Fruit fly (Drosophila melanogaster) whole organism, embryonic: ENCODE measurements around the gene Iyd.

Experiments used
- Ada2b ChIP-seq: fragments of 200-800 bp; sonication (Bioruptor generic); IDR thresholded peaks from 2 replicates; pipeline ENCODE4 v1.3.6; 2022; ENCODE audit warnings: missing biosample characterization, missing genetic modification characterization
- Atf-2 ChIP-seq: fragments of 200-800 bp; sonication (Bioruptor generic); optimal IDR thresholded peaks from 2 replicates; lab custom pipeline; 2016; ENCODE audit warnings: missing biosample characterization, missing genetic modification characterization
- BtbVII ChIP-seq: fragments of 200-800 bp; sonication (Bioruptor generic); optimal IDR thresholded peaks from 3 replicates; lab custom pipeline; 2017; ENCODE audit warnings: missing biosample characterization, mild to moderate bottlenecking, missing genetic modification characterization
- CG10267 ChIP-seq: fragments of 200-800 bp; sonication (Bioruptor generic); optimal IDR thresholded peaks from 2 replicates; lab custom pipeline; 2018; ENCODE audit warnings: missing biosample characterization, mild to moderate bottlenecking, missing genetic modification characterization, moderate library complexity
- CG10979 ChIP-seq: fragments of 200-800 bp; sonication (Bioruptor generic); optimal IDR thresholded peaks from 2 replicates; lab custom pipeline; 2018; ENCODE audit warnings: missing biosample characterization, mild to moderate bottlenecking, missing genetic modification characterization, moderate library complexity
- CG14050 ChIP-seq: fragments of 200-800 bp; sonication (Bioruptor generic); IDR thresholded peaks from 3 replicates; pipeline ENCODE4 v1.3.6; 2022; ENCODE audit warnings: missing biosample characterization, missing genetic modification characterization
- CG17361 ChIP-seq: fragments of 200-800 bp; sonication (Bioruptor generic); IDR thresholded peaks from 3 replicates; pipeline ENCODE4 v1.3.6; 2022; ENCODE audit warnings: missing biosample characterization, missing genetic modification characterization
- CG1792 ChIP-seq: fragments of 200-800 bp; sonication (Bioruptor generic); optimal IDR thresholded peaks from 2 replicates; lab custom pipeline; 2016; ENCODE audit warnings: missing biosample characterization, missing genetic modification characterization
- CG2712 ChIP-seq: fragments of 200-800 bp; optimal IDR thresholded peaks from 3 replicates; lab custom pipeline; 2019; ENCODE audit warnings: missing biosample characterization, mild to moderate bottlenecking, missing genetic modification characterization, moderate library complexity
- CG31388 ChIP-seq: fragments of 200-800 bp; sonication (Bioruptor generic); optimal IDR thresholded peaks from 2 replicates; lab custom pipeline; 2016; ENCODE audit warnings: missing biosample characterization, missing genetic modification characterization
- CG3407 ChIP-seq: fragments of 200-800 bp; sonication (Bioruptor generic); optimal IDR thresholded peaks from 2 replicates; lab custom pipeline; 2018; ENCODE audit warnings: missing biosample characterization, mild to moderate bottlenecking, missing genetic modification characterization
- CG4730 ChIP-seq: fragments of 200-800 bp; sonication (Bioruptor generic); IDR thresholded peaks from 2 replicates; pipeline ENCODE4 v1.3.6; 2022; ENCODE audit warnings: missing biosample characterization, missing genetic modification characterization
- CG7372 ChIP-seq: fragments of 200-800 bp; sonication (Bioruptor generic); IDR thresholded peaks from 2 replicates; pipeline ENCODE4 v1.3.6; 2022; ENCODE audit warnings: missing biosample characterization, missing genetic modification characterization
- CG8089 ChIP-seq: fragments of 200-800 bp; sonication (Bioruptor generic); optimal IDR thresholded peaks from 3 replicates; lab custom pipeline; 2016; ENCODE audit warnings: missing biosample characterization, missing genetic modification characterization
- Dek ChIP-seq: fragments of 200-800 bp; sonication (Bioruptor generic); optimal IDR thresholded peaks from 3 replicates; lab custom pipeline; 2019; ENCODE audit warnings: missing biosample characterization, mild to moderate bottlenecking, missing genetic modification characterization, moderate library complexity
- Dfd ChIP-seq, 2 experiments: fragments of >200 bp; optimal IDR thresholded peaks; 2 replicates each; lab custom pipeline; 2017; ENCODE audit warnings: missing biosample characterization in 2 of 2, missing genetic modification characterization in 2 of 2
- Drgx ChIP-seq: fragments of 200-800 bp; sonication (Bioruptor generic); IDR thresholded peaks from 2 replicates; pipeline ENCODE4 v1.3.6; 2022; ENCODE audit warnings: missing biosample characterization, missing genetic modification characterization
- E2f2 ChIP-seq: fragments of 200-800 bp; sonication (Bioruptor generic); IDR thresholded peaks from 2 replicates; pipeline ENCODE4 v1.3.6; 2022; ENCODE audit warnings: missing biosample characterization, missing genetic modification characterization
- Gsc ChIP-seq: fragments of 200-800 bp; sonication (Bioruptor generic); IDR thresholded peaks from 2 replicates; pipeline ENCODE4 v1.3.6; 2022; ENCODE audit warnings: missing biosample characterization, missing genetic modification characterization
- HLH54F ChIP-seq: fragments of 200-800 bp; sonication (Bioruptor generic); optimal IDR thresholded peaks from 3 replicates; lab custom pipeline; 2016; ENCODE audit warnings: missing biosample characterization, missing genetic modification characterization
- Hr39 ChIP-seq: fragments of >200 bp; optimal IDR thresholded peaks from 2 replicates; lab custom pipeline; 2017
- MBD-R2 ChIP-seq: fragments of 200-800 bp; sonication (Bioruptor generic); IDR thresholded peaks from 2 replicates; pipeline ENCODE4 v1.3.6; 2022; ENCODE audit warnings: missing biosample characterization, missing genetic modification characterization
- Nf-YA ChIP-seq: fragments of 200-800 bp; sonication (Bioruptor generic); IDR thresholded peaks from 2 replicates; pipeline ENCODE4 v1.3.6; 2022; ENCODE audit warnings: missing biosample characterization, missing genetic modification characterization
- Sin3A ChIP-seq: fragments of >200 bp; optimal IDR thresholded peaks from 2 replicates; lab custom pipeline; 2018
- Six4 ChIP-seq: fragments of 200-800 bp; sonication (Bioruptor generic); optimal IDR thresholded peaks from 2 replicates; lab custom pipeline; 2016; ENCODE audit warnings: missing biosample characterization, missing genetic modification characterization
- Xbp1 ChIP-seq: fragments of 200-800 bp; sonication (Bioruptor generic); optimal IDR thresholded peaks from 3 replicates; lab custom pipeline; 2016; ENCODE audit warnings: missing biosample characterization, mild to moderate bottlenecking, missing genetic modification characterization
- Xrp1 ChIP-seq: fragments of 200-800 bp; sonication (Bioruptor generic); IDR thresholded peaks from 2 replicates; pipeline ENCODE4 v1.3.6; 2022; ENCODE audit warnings: missing biosample characterization, missing genetic modification characterization
- al ChIP-seq: fragments of 200-800 bp; sonication (Bioruptor generic); IDR thresholded peaks from 2 replicates; pipeline ENCODE4 v1.3.6; 2022; ENCODE audit warnings: missing biosample characterization, missing genetic modification characterization
- aop ChIP-seq: fragments of 200-800 bp; sonication (Bioruptor generic); IDR thresholded peaks from 2 replicates; pipeline ENCODE4 v1.3.6; 2022; ENCODE audit warnings: missing biosample characterization, missing genetic modification characterization
- ato ChIP-seq: fragments of 200-800 bp; sonication (Bioruptor generic); IDR thresholded peaks from 2 replicates; pipeline ENCODE4 v1.3.6; 2022; ENCODE audit warnings: missing biosample characterization, missing genetic modification characterization; ENCODE audit not compliant: partially characterized antibody
- bab2 ChIP-seq: fragments of 200-800 bp; sonication (Bioruptor generic); optimal IDR thresholded peaks from 2 replicates; lab custom pipeline; 2016; ENCODE audit warnings: missing biosample characterization, missing genetic modification characterization
- br ChIP-seq: fragments of >200 bp; optimal IDR thresholded peaks from 2 replicates; lab custom pipeline; 2017
- chif ChIP-seq, 2 experiments: fragments of 200-800 bp; sonication (Bioruptor generic); optimal IDR thresholded peaks; 3 replicates each; lab custom pipeline; 2016; ENCODE audit warnings: missing biosample characterization in 2 of 2, missing genetic modification characterization in 2 of 2
- chinmo ChIP-seq: fragments of 200-800 bp; sonication (Bioruptor generic); IDR thresholded peaks from 4 replicates; pipeline ENCODE4 v1.3.6; 2022; ENCODE audit warnings: missing biosample characterization, missing genetic modification characterization; ENCODE audit not compliant: partially characterized antibody
- corto ChIP-seq: fragments of 200-800 bp; sonication (Bioruptor generic); optimal IDR thresholded peaks from 2 replicates; lab custom pipeline; 2016; ENCODE audit warnings: missing biosample characterization, mild to moderate bottlenecking, missing genetic modification characterization, moderate library complexity
- dati ChIP-seq: fragments of 200-800 bp; sonication (Bioruptor generic); IDR thresholded peaks from 2 replicates; pipeline ENCODE4 v1.3.6; 2022; ENCODE audit warnings: missing biosample characterization, missing genetic modification characterization
- dmrt11E ChIP-seq: fragments of 200-800 bp; sonication (Bioruptor generic); optimal IDR thresholded peaks from 3 replicates; lab custom pipeline; 2018; ENCODE audit warnings: missing biosample characterization, mild to moderate bottlenecking, missing genetic modification characterization, moderate library complexity
- dmrt99B ChIP-seq: fragments of 200-800 bp; sonication (Bioruptor generic); optimal IDR thresholded peaks from 2 replicates; lab custom pipeline; 2018; ENCODE audit warnings: missing biosample characterization, mild to moderate bottlenecking, missing genetic modification characterization, moderate library complexity
- ems ChIP-seq: fragments of 200-800 bp; sonication (Bioruptor generic); optimal IDR thresholded peaks from 3 replicates; lab custom pipeline; 2016; ENCODE audit warnings: missing biosample characterization, missing genetic modification characterization
- grau ChIP-seq: fragments of 200-800 bp; optimal IDR thresholded peaks from 3 replicates; lab custom pipeline; 2019; ENCODE audit warnings: missing biosample characterization, mild to moderate bottlenecking, missing genetic modification characterization, moderate library complexity
- her ChIP-seq: fragments of 200-800 bp; sonication (Bioruptor generic); optimal IDR thresholded peaks from 2 replicates; lab custom pipeline; 2016; ENCODE audit warnings: missing biosample characterization, missing genetic modification characterization
- insv ChIP-seq, 2 experiments: fragments of 200-800 bp; sonication (Bioruptor generic); optimal IDR thresholded peaks; 3 replicates each; lab custom pipeline; 2016 to 2018; ENCODE audit warnings: missing biosample characterization in 2 of 2, missing genetic modification characterization in 2 of 2
- org-1 ChIP-seq: fragments of 200-800 bp; sonication (Bioruptor generic); optimal IDR thresholded peaks from 2 replicates; lab custom pipeline; 2017; ENCODE audit warnings: missing biosample characterization, missing genetic modification characterization
- otp ChIP-seq: fragments of 200-800 bp; sonication (Bioruptor generic); IDR thresholded peaks from 3 replicates; pipeline ENCODE4, ENCODE4 v1.3.6; 2022; ENCODE audit warnings: missing biosample characterization, missing genetic modification characterization
- pnt ChIP-seq: fragments of 200-800 bp; sonication (Bioruptor generic); optimal IDR thresholded peaks from 3 replicates; lab custom pipeline; 2016; ENCODE audit warnings: missing biosample characterization, missing genetic modification characterization
- repo ChIP-seq: fragments of 200-800 bp; sonication (Bioruptor generic); optimal IDR thresholded peaks from 2 replicates; lab custom pipeline; 2016; ENCODE audit warnings: missing biosample characterization, missing genetic modification characterization
- scrt ChIP-seq: fragments of 200-800 bp; sonication (Bioruptor generic); optimal IDR thresholded peaks from 2 replicates; lab custom pipeline; 2018; ENCODE audit warnings: missing biosample characterization, mild to moderate bottlenecking, missing genetic modification characterization, moderate library complexity
- slp2 ChIP-seq: fragments of 200-800 bp; sonication (Bioruptor generic); optimal IDR thresholded peaks from 2 replicates; lab custom pipeline; 2016; ENCODE audit warnings: missing biosample characterization, missing genetic modification characterization
- sna ChIP-seq: fragments of 200-800 bp; sonication (Bioruptor generic); IDR thresholded peaks from 2 replicates; pipeline ENCODE4 v1.3.6; 2022; ENCODE audit warnings: missing biosample characterization, missing genetic modification characterization; ENCODE audit not compliant: partially characterized antibody
- sr ChIP-seq: fragments of 200-800 bp; sonication (Bioruptor generic); IDR thresholded peaks from 3 replicates; pipeline ENCODE4 v1.3.6; 2022; ENCODE audit warnings: missing biosample characterization, missing genetic modification characterization
- stc ChIP-seq: fragments of 200-800 bp; sonication (Bioruptor generic); IDR thresholded peaks from 2 replicates; pipeline ENCODE4 v1.3.6; 2022; ENCODE audit warnings: missing biosample characterization, missing genetic modification characterization

Gene Iyd

dm6 chr3L:11118627-11119395 lies 22.8 kb upstream of the Iyd start (continued):
- TF ChIP-seq pnt (GFP tag; lab: Kevin White, UChicago) (peak; percentile 48), Drgx (GFP tag; lab: Robert Waterston, UW) (peak; percentile 53; the same call in 1 of the 2 replicates), sna (GFP tag; lab: Robert Waterston, UW) (no peak), CG17361 (GFP tag; lab: Robert Waterston, UW) (peak; percentile 64; the same call in 1 of the 3 replicates), Nf-YA (GFP tag; lab: Robert Waterston, UW) (peak; percentile 52; the same call in 1 of the 2 replicates), Hr39 (no peak), aop (GFP tag; lab: Robert Waterston, UW) (no peak), CG1792 (peak; percentile 69), bab2 (GFP tag; lab: Kevin White, UChicago) (peak; percentile 77), CG7372 (GFP tag; lab: Robert Waterston, UW) (no peak), Ada2b (GFP tag; lab: Robert Waterston, UW) (no peak), org-1 (GFP tag; lab: Kevin White, UChicago) (peak; percentile 75), CG31388 (peak; percentile 5), scrt (GFP tag; lab: Kevin White, UChicago) (peak; percentile 78), dmrt99B (tag; lab: Kevin White, UChicago) (peak; percentile 56), her (GFP tag; lab: Kevin White, UChicago) (peak; percentile 1), Sin3A (no peak), grau (tag; lab: Kevin White, UChicago) (peak; percentile 38), CG10979 (peak; percentile 26), Xbp1 (peak; percentile 11), Six4 (GFP tag; lab: Kevin White, UChicago) (no peak), repo (GFP tag; lab: Kevin White, UChicago) (peak; percentile 49), Xrp1 (GFP tag; lab: Robert Waterston, UW) (peak; percentile 86), br (no peak), corto (GFP tag; lab: Kevin White, UChicago) (peak; percentile 74), E2f2 (GFP tag; lab: Robert Waterston, UW) (peak; percentile 50; the same call in 1 of the 2 replicates), BtbVII (peak; percentile 73), CG8089 (GFP tag; lab: Kevin White, UChicago) (peak; percentile 74), ato (GFP tag; lab: Robert Waterston, UW) (no peak), HLH54F (peak; percentile 38), otp (peak; percentile 65; the same call in 1 of the 3 replicates), Dfd (GFP tag; optimal IDR thresholded peaks at IDR 0.05; lab: Kevin White, UChicago) (no peak), MBD-R2 (peak; percentile 48; the same call in 1 of the 2 replicates), CG10267 (peak; percentile 25), chinmo (GFP tag; lab: Robert Waterston, UW) (peak; percentile 98), dati (no peak), Dek (peak; percentile 55), dmrt11E (tag; lab: Kevin White, UChicago) (peak; percentile 44), CG3407 (GFP tag; lab: Kevin White, UChicago) (peak; percentile 87), Gsc (GFP tag; lab: Robert Waterston, UW) (no peak), slp2 (GFP tag; lab: Kevin White, UChicago) (peak; percentile 52), insv (GFP tag; optimal IDR thresholded peaks at IDR 0.05; lab: Kevin White, UChicago) (peak in 1 of 2 experiments; percentile 78), CG14050 (peak; percentile 48; the same call in 1 of the 3 replicates), al (GFP tag; lab: Robert Waterston, UW) (no peak), ems (GFP tag; lab: Kevin White, UChicago) (peak; percentile 15), chif (GFP tag; optimal IDR thresholded peaks at IDR 0.05; lab: Kevin White, UChicago) (peak; percentile 23 to 65), Atf-2 (GFP tag; lab: Kevin White, UChicago) (peak; percentile 55), stc (peak; percentile 58; the same call in 1 of the 2 replicates), CG4730 (GFP tag; lab: Robert Waterston, UW) (no peak), sr (GFP tag; lab: Robert Waterston, UW) (no peak), CG2712 (tag; lab: Kevin White, UChicago) (peak; percentile 35)
